3 worm cellular contexts compared by ENCODE assay signal in genomic region chrIII:833711-834442, ce11.
TF ChIP-seq lines count a peak whose summit lies in the region.

No protein-coding gene starts in this region.

TF ChIP-seq in whole organism, L1 larva, 84 proteins besides CTCF, POLR2A, EP300 and RAD21 (continued from another document and continues in another):
- TF ChIP-seq pax-3 (tag; optimal IDR thresholded peaks at IDR 0.05; lab: Kevin White, UChicago) (peak; percentile 70), egl-13 (tag; optimal IDR thresholded peaks at IDR 0.05; lab: Kevin White, UChicago) (peak; percentile 54), C34B4.2 (tag; optimal IDR thresholded peaks at IDR 0.05; lab: Kevin White, UChicago) (no peak), pag-3 (tag; optimal IDR thresholded peaks at IDR 0.05; lab: Kevin White, UChicago; ENCODE audit: borderline replicate concordance, insufficient read depth) (no peak), efl-1 (optimal IDR thresholded peaks at IDR 0.05; lab: Kevin White, UChicago) (peak; percentile 79 to 90), efl-1 (GFP tag; optimal IDR thresholded peaks at IDR 0.05 in 1 of 2; lab: Kevin White, UChicago) (peak; percentile 69 to 96), aha-1 (tag; optimal IDR thresholded peaks at IDR 0.05; lab: Kevin White, UChicago) (no peak), ets-5 (GFP tag; IDR thresholded peaks at IDR 0.05; lab: Robert Waterston, UW) (no peak), fkh-4 (tag; optimal IDR thresholded peaks at IDR 0.05; lab: Kevin White, UChicago; ENCODE audit: borderline replicate concordance) (no peak), zag-1 (tag; optimal IDR thresholded peaks at IDR 0.05; lab: Kevin White, UChicago) (no peak), dpl-1 (GFP tag; optimal IDR thresholded peaks at IDR 0.05; lab: Kevin White, UChicago) (peak; percentile 67 to 68 (median 67)), sup-37 (GFP tag; optimal IDR thresholded peaks at IDR 0.05; lab: Kevin White, UChicago) (peak; percentile 45), ces-1 (GFP tag; optimal IDR thresholded peaks at IDR 0.05; lab: Kevin White, UChicago) (no peak), hlh-17 (GFP tag; optimal IDR thresholded peaks at IDR 0.05; lab: Kevin White, UChicago; ENCODE audit: borderline replicate concordance) (no peak), irx-1 (tag; optimal IDR thresholded peaks at IDR 0.05; lab: Kevin White, UChicago) (peak; percentile 78), hlh-4 (tag; optimal IDR thresholded peaks at IDR 0.05; lab: Kevin White, UChicago) (no peak), dsc-1 (tag; optimal IDR thresholded peaks at IDR 0.05; lab: Kevin White, UChicago) (peak; percentile 65), hpl-2 (GFP tag; optimal IDR thresholded peaks at IDR 0.05; lab: Kevin White, UChicago) (peak; percentile 56), ceh-90 (tag; optimal IDR thresholded peaks at IDR 0.05; lab: Kevin White, UChicago) (peak; percentile 43), lin-13 (GFP tag; optimal IDR thresholded peaks at IDR 0.05; lab: Kevin White, UChicago) (peak; percentile 91), nhr-77 (tag; optimal IDR thresholded peaks at IDR 0.05; lab: Kevin White, UChicago) (peak; percentile 95), jun-1 (tag; optimal IDR thresholded peaks at IDR 0.05; lab: Kevin White, UChicago) (peak; percentile 95), unc-62 (GFP tag; optimal IDR thresholded peaks at IDR 0.05; lab: Kevin White, UChicago) (no peak), egl-27 (tag; optimal IDR thresholded peaks at IDR 0.05; lab: Kevin White, UChicago) (peak; percentile 74 to 78), nhr-11 (tag; optimal IDR thresholded peaks at IDR 0.05; lab: Kevin White, UChicago) (peak; percentile 84), C04F5.9 (tag; optimal IDR thresholded peaks at IDR 0.05; lab: Kevin White, UChicago) (no peak), nhr-19 (GFP tag; conservative IDR thresholded peaks at IDR 0.05; lab: Robert Waterston, UW) (peak; percentile 83), nhr-71 (tag; optimal IDR thresholded peaks at IDR 0.05; lab: Kevin White, UChicago) (peak; percentile 97), isw-1 (GFP tag; IDR thresholded peaks at IDR 0.05; lab: Robert Waterston, UW) (peak; percentile 83), ceh-82 (tag; optimal IDR thresholded peaks at IDR 0.05; lab: Kevin White, UChicago) (peak; percentile 75 to 97 (median 85)), ceh-8 (GFP tag; optimal IDR thresholded peaks at IDR 0.05; lab: Kevin White, UChicago) (peak; percentile 32), aly-2 (tag; optimal IDR thresholded peaks at IDR 0.05; lab: Kevin White, UChicago) (peak; percentile 55), lin-35 (GFP tag; optimal IDR thresholded peaks at IDR 0.05; lab: Kevin White, UChicago) (peak; percentile 79 to 89), tbx-2 (tag; optimal IDR thresholded peaks at IDR 0.05; lab: Kevin White, UChicago) (peak; percentile 86), alr-1 (tag; optimal IDR thresholded peaks at IDR 0.05; lab: Kevin White, UChicago; ENCODE audit: borderline replicate concordance) (no peak), nhr-20 (tag; optimal IDR thresholded peaks at IDR 0.05; lab: Kevin White, UChicago) (peak; percentile 91), mep-1 (tag; optimal IDR thresholded peaks at IDR 0.05; lab: Kevin White, UChicago) (peak; percentile 93), unc-86 (tag; optimal IDR thresholded peaks at IDR 0.05; lab: Kevin White, UChicago) (peak; percentile 80), nhr-76 (tag; optimal IDR thresholded peaks at IDR 0.05; lab: Kevin White, UChicago) (no peak), nhr-47 (tag; optimal IDR thresholded peaks at IDR 0.05; lab: Kevin White, UChicago) (peak; percentile 91), elt-3 (tag; optimal IDR thresholded peaks at IDR 0.05; lab: Kevin White, UChicago) (peak in 5 of 6 experiments; percentile 5 to 84 (median 65)), nhr-85 (tag; lab: Kevin White, UChicago) (peak; percentile 97), nhr-84 (tag; optimal IDR thresholded peaks at IDR 0.05; lab: Kevin White, UChicago) (no peak)

TF ChIP-seq in whole organism, L3 larva, 47 proteins besides CTCF, POLR2A, EP300 and RAD21 (continued from another document):
- peak; percentile 97 for TF ChIP-seq lin-39 (tag; optimal IDR thresholded peaks at IDR 0.05; lab: Kevin White, UChicago)
- no peak for TF ChIP-seq ztf-11 (tag; optimal IDR thresholded peaks at IDR 0.05; lab: Kevin White, UChicago)
- no peak for TF ChIP-seq eor-1 (tag; optimal IDR thresholded peaks at IDR 0.05; lab: Kevin White, UChicago)
- peak; percentile 82 for TF ChIP-seq nhr-11 (tag; optimal IDR thresholded peaks at IDR 0.05; lab: Kevin White, UChicago)
- TF ChIP-seq mdl-1 (tag; optimal IDR thresholded peaks at IDR 0.05; lab: Kevin White, UChicago), result peak; percentile 82
- peak; percentile 98 for TF ChIP-seq pha-4 (tag; optimal IDR thresholded peaks at IDR 0.05; lab: Kevin White, UChicago)
- peak; percentile 96 for TF ChIP-seq nfya-1 (tag; optimal IDR thresholded peaks at IDR 0.05; lab: Kevin White, UChicago; ENCODE audit: insufficient read depth)
- TF ChIP-seq mml-1 (tag; optimal IDR thresholded peaks at IDR 0.05; lab: Kevin White, UChicago), result peak; percentile 8
- TF ChIP-seq skn-1 (tag; optimal IDR thresholded peaks at IDR 0.05; lab: Kevin White, UChicago), result peak; percentile 81
- TF ChIP-seq daf-12 (tag; optimal IDR thresholded peaks at IDR 0.05; lab: Kevin White, UChicago), result no peak
- no peak for TF ChIP-seq ceh-9 (tag; optimal IDR thresholded peaks at IDR 0.05; lab: Kevin White, UChicago)
- TF ChIP-seq nhr-43 (tag; optimal IDR thresholded peaks at IDR 0.05; lab: Kevin White, UChicago; ENCODE audit: poor library complexity, severe bottlenecking), result peak; percentile 88
- TF ChIP-seq fos-1 (tag; optimal IDR thresholded peaks at IDR 0.05; lab: Kevin White, UChicago), result peak; percentile 91
- peak; percentile 25 for TF ChIP-seq zag-1 (tag; optimal IDR thresholded peaks at IDR 0.05; lab: Kevin White, UChicago)
- TF ChIP-seq ceh-28 (tag; optimal IDR thresholded peaks at IDR 0.05; lab: Kevin White, UChicago), result peak; percentile 93
- TF ChIP-seq nhr-25 (tag; optimal IDR thresholded peaks at IDR 0.05; lab: Kevin White, UChicago), result peak; percentile 98
- TF ChIP-seq aly-2 (tag; optimal IDR thresholded peaks at IDR 0.05; lab: Kevin White, UChicago), result no peak
- peak; percentile 67 for TF ChIP-seq snpc-4 (tag; optimal IDR thresholded peaks at IDR 0.05; lab: Kevin White, UChicago)
- peak; percentile 96 for TF ChIP-seq fkh-10 (GFP tag; optimal IDR thresholded peaks at IDR 0.05; lab: Kevin White, UChicago)
- peak; percentile 33 for TF ChIP-seq unc-62 (GFP tag; optimal IDR thresholded peaks at IDR 0.05; lab: Kevin White, UChicago)
- peak; percentile 85 for TF ChIP-seq elt-2 (tag; optimal IDR thresholded peaks at IDR 0.05; lab: Kevin White, UChicago)
- no peak for TF ChIP-seq nhr-76 (tag; optimal IDR thresholded peaks at IDR 0.05; lab: Kevin White, UChicago)
- peak; percentile 91 for TF ChIP-seq pqm-1 (tag; optimal IDR thresholded peaks at IDR 0.05; lab: Kevin White, UChicago)
- TF ChIP-seq ztf-4 (tag; optimal IDR thresholded peaks at IDR 0.05; lab: Kevin White, UChicago), result peak; percentile 67
- no peak for TF ChIP-seq nhr-67 (tag; optimal IDR thresholded peaks at IDR 0.05; lab: Kevin White, UChicago)
- peak in 2 of 3 experiments; percentile 7 to 53 for TF ChIP-seq elt-3 (tag; optimal IDR thresholded peaks at IDR 0.05; lab: Kevin White, UChicago)
- no peak for TF ChIP-seq nhr-12 (tag; optimal IDR thresholded peaks at IDR 0.05; lab: Kevin White, UChicago)
- TF ChIP-seq nhr-237 (tag; optimal IDR thresholded peaks at IDR 0.05; lab: Kevin White, UChicago), result no peak

TF ChIP-seq in whole organism, young adult, 124 proteins besides CTCF, POLR2A, EP300 and RAD21 (continued from another document):
- TF ChIP-seq atf-7 (tag; optimal IDR thresholded peaks at IDR 0.05; lab: Kevin White, UChicago) (peak; percentile 98), nhr-80 (tag; optimal IDR thresholded peaks at IDR 0.05; lab: Kevin White, UChicago) (peak; percentile 95), chd-7 (tag; optimal IDR thresholded peaks at IDR 0.05; lab: Kevin White, UChicago) (peak; percentile 85), F52B5.7 (tag; optimal IDR thresholded peaks at IDR 0.05; lab: Kevin White, UChicago) (peak; percentile 4), ztf-28 (GFP tag; IDR thresholded peaks at IDR 0.05; lab: Robert Waterston, UW) (no peak), F33H1.4 (GFP tag; IDR thresholded peaks at IDR 0.05; lab: Robert Waterston, UW) (peak; percentile 39; the same call in 1 of the 2 replicates), hmg-1.2 (GFP tag; IDR thresholded peaks at IDR 0.05; lab: Robert Waterston, UW) (peak; percentile 89), lin-54 (GFP tag; optimal IDR thresholded peaks at IDR 0.05; lab: Kevin White, UChicago) (peak; percentile 60), Y79H2A.3 (GFP tag; conservative IDR thresholded peaks at IDR 0.05; lab: Robert Waterston, UW) (0 out of 2 replicates have a peak, but pooled peaks have one; percentile 40), F23B12.7 (tag; optimal IDR thresholded peaks at IDR 0.05; lab: Kevin White, UChicago; ENCODE audit: insufficient read depth) (peak; percentile 40), ceh-27 (GFP tag; optimal IDR thresholded peaks at IDR 0.05; lab: Kevin White, UChicago) (peak; percentile 91), cebp-1 (GFP tag; IDR thresholded peaks at IDR 0.05; lab: Robert Waterston, UW) (peak; percentile 98), cebp-1 (tag; optimal IDR thresholded peaks at IDR 0.05; lab: Kevin White, UChicago) (peak; percentile 98), egl-18 (GFP tag; IDR thresholded peaks at IDR 0.05; lab: Robert Waterston, UW) (no peak), pha-4 (tag; optimal IDR thresholded peaks at IDR 0.05; lab: Kevin White, UChicago) (peak; percentile 89), tlf-1 (GFP tag; optimal IDR thresholded peaks at IDR 0.05; lab: Kevin White, UChicago) (peak; percentile 87), attf-3 (GFP tag; conservative IDR thresholded peaks at IDR 0.05; lab: Robert Waterston, UW) (peak; percentile 47; the same call in 1 of the 2 replicates), ama-1 (optimal IDR thresholded peaks at IDR 0.05; lab: Kevin White, UChicago) (peak; percentile 89), ama-1 (GFP tag; optimal IDR thresholded peaks at IDR 0.05; lab: Kevin White, UChicago) (peak in 1 of 2 experiments; percentile 37), ztf-18 (tag; optimal IDR thresholded peaks at IDR 0.05; lab: Kevin White, UChicago) (peak; percentile 33), unc-62 (GFP tag; optimal IDR thresholded peaks at IDR 0.05; lab: Kevin White, UChicago) (peak; percentile 82), ztf-6 (GFP tag; IDR thresholded peaks at IDR 0.05; lab: Robert Waterston, UW) (peak; percentile 79; the same call in 1 of the 2 replicates), mcd-1 (GFP tag; IDR thresholded peaks at IDR 0.05; lab: Robert Waterston, UW) (peak; percentile 73), lsy-27 (tag; optimal IDR thresholded peaks at IDR 0.05; lab: Kevin White, UChicago; ENCODE audit: borderline replicate concordance, insufficient read depth) (no peak), nhr-27 (tag; optimal IDR thresholded peaks at IDR 0.05; lab: Kevin White, UChicago) (peak; percentile 23), dpl-1 (GFP tag; optimal IDR thresholded peaks at IDR 0.05; lab: Kevin White, UChicago) (no peak), C06A6.2 (GFP tag; conservative IDR thresholded peaks at IDR 0.05; lab: Robert Waterston, UW) (peak; percentile 70; the same call in 1 of the 2 replicates), zfh-2 (GFP tag; conservative IDR thresholded peaks at IDR 0.05; lab: Robert Waterston, UW) (peak; percentile 92), K11D2.4 (GFP tag; IDR thresholded peaks at IDR 0.05; lab: Robert Waterston, UW) (peak; percentile 79)
